Worm (Caenorhabditis elegans) whole organism, early embryonic: ENCODE results near the gene daf-2.

ENCODE experiments used
- B0310.2 ChIP-seq: sonication (generic microtip); optimal IDR thresholded peaks from 2 replicates; lab custom pipeline; 2016; ENCODE audit warnings: mild to moderate bottlenecking, missing genetic modification characterization, missing compliant biosample characterization
- F13C5.2 ChIP-seq: sonication (generic microtip); optimal IDR thresholded peaks from 2 replicates; lab custom pipeline; 2017; ENCODE audit warnings: mild to moderate bottlenecking, missing genetic modification characterization, inconsistent platforms, missing compliant biosample characterization
- aly-1 ChIP-seq: sonication (generic microtip); optimal IDR thresholded peaks from 2 replicates; lab custom pipeline; 2016; ENCODE audit warnings: missing genetic modification characterization, missing compliant biosample characterization
- ama-1 ChIP-seq: fragments of 150-350 bp; optimal IDR thresholded peaks from 2 replicates; lab custom pipeline; 2014
- ceh-13 ChIP-seq: fragments of 200-800 bp; sonication (Bioruptor generic); optimal IDR thresholded peaks from 2 replicates; lab custom pipeline; 2018; ENCODE audit warnings: mild to moderate bottlenecking, missing genetic modification characterization, missing compliant biosample characterization
- ceh-36 ChIP-seq: sonication (generic microtip); optimal IDR thresholded peaks from 2 replicates; lab custom pipeline; 2016; ENCODE audit warnings: missing genetic modification characterization, inconsistent platforms, missing compliant biosample characterization
- flt-1 ChIP-seq: fragments of 200-800 bp; sonication (Bioruptor generic); IDR thresholded peaks from 2 replicates; pipeline ENCODE4 v1.3.6; 2022; ENCODE audit warnings: missing genetic modification characterization, missing compliant biosample characterization
- hmg-4 ChIP-seq: fragments of 200-800 bp; sonication (Bioruptor generic); optimal IDR thresholded peaks from 2 replicates; lab custom pipeline; 2018; ENCODE audit warnings: mild to moderate bottlenecking, missing genetic modification characterization, missing compliant biosample characterization
- hnd-1 ChIP-seq: sonication (generic microtip); optimal IDR thresholded peaks from 2 replicates; lab custom pipeline; 2016; ENCODE audit warnings: missing genetic modification characterization, missing compliant biosample characterization
- pes-1 ChIP-seq: fragments of 200-800 bp; sonication (Bioruptor generic); IDR thresholded peaks from 2 replicates; pipeline ENCODE4 v1.3.6; 2022; ENCODE audit warnings: missing genetic modification reagents, missing genetic modification characterization, missing compliant biosample characterization
- tbx-11 ChIP-seq: fragments of 200-800 bp; sonication (Bioruptor generic); IDR thresholded peaks from 2 replicates; pipeline ENCODE4 v1.3.6; 2022; ENCODE audit warnings: missing genetic modification characterization, missing compliant biosample characterization
- tra-4 ChIP-seq: sonication (generic microtip); optimal IDR thresholded peaks from 2 replicates; lab custom pipeline; 2017; ENCODE audit warnings: missing genetic modification characterization, missing compliant biosample characterization

DNA sequence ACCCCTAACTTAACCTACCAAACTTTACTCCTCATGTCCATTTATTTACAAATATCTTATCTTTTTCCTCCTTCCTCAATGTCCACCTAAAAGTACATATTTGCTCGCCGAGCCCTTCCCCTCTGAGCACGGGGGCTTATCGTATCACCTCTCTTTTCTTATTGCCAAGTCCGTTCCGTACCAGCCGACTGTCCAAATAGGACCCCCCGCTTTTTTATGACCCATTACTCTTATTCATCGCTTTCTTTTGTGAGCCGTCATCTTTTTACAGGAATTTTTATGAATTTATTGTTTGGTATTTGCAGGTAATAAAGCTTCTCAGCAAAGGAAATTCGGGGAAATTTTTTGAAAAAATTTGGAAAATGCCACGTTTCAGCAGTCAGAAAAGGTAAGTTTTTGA lies 58.5 kb downstream of the daf-2 start, which contains the start of gene Y55D5A.1:
- TF ChIP-seq ama-1 (lab: Kevin White, UChicago): no peak
- TF ChIP-seq hnd-1 (tag; lab: Kevin White, UChicago): no peak
- no peak for TF ChIP-seq tbx-11 (GFP tag; lab: Robert Waterston, UW)
- TF ChIP-seq ceh-13 (GFP tag; lab: Kevin White, UChicago): no peak
- no peak for TF ChIP-seq tra-4 (tag; lab: Kevin White, UChicago)
- no peak for TF ChIP-seq aly-1 (tag; lab: Kevin White, UChicago)
- TF ChIP-seq F13C5.2 (tag; lab: Kevin White, UChicago): no peak
- TF ChIP-seq flt-1 (GFP tag; lab: Robert Waterston, UW): no peak
- TF ChIP-seq ceh-36: no peak
- TF ChIP-seq B0310.2 (tag; lab: Kevin White, UChicago): no peak
- no peak for TF ChIP-seq hmg-4 (GFP tag; lab: Kevin White, UChicago)
- TF ChIP-seq pes-1 (GFP tag; lab: Robert Waterston, UW): no peak
